Fruit fly (Drosophila melanogaster) whole organism, embryonic: ENCODE results near the gene CG4461.

Source experiments
- Atf6 ChIP-seq: fragments of 200-800 bp; sonication (Bioruptor generic); IDR thresholded peaks from 2 replicates; pipeline ENCODE4 v1.3.6; 2022; ENCODE audit warnings: missing biosample characterization, missing genetic modification characterization
- CG10274 ChIP-seq: fragments of 200-800 bp; sonication (Bioruptor generic); optimal IDR thresholded peaks from 3 replicates; lab custom pipeline; 2017; ENCODE audit warnings: missing biosample characterization, mild to moderate bottlenecking, missing genetic modification characterization
- CG13287 ChIP-seq: fragments of 200-800 bp; sonication (Bioruptor generic); IDR thresholded peaks from 2 replicates; pipeline ENCODE4 v1.3.6; 2022; ENCODE audit warnings: missing biosample characterization, missing genetic modification characterization; ENCODE audit not compliant: partially characterized antibody
- CG13296 ChIP-seq: fragments of 200-800 bp; sonication (Bioruptor generic); optimal IDR thresholded peaks from 3 replicates; lab custom pipeline; 2018; ENCODE audit warnings: missing biosample characterization, mild to moderate bottlenecking, missing genetic modification characterization
- CG13424 ChIP-seq: fragments of 200-800 bp; sonication (Bioruptor generic); optimal IDR thresholded peaks from 2 replicates; lab custom pipeline; 2019; ENCODE audit warnings: missing biosample characterization, mild to moderate bottlenecking, missing genetic modification characterization, moderate library complexity
- CG1603 ChIP-seq: fragments of 200-800 bp; sonication (Bioruptor generic); optimal IDR thresholded peaks from 2 replicates; lab custom pipeline; 2019; ENCODE audit warnings: missing biosample characterization, mild to moderate bottlenecking, missing genetic modification characterization, moderate library complexity
- CG18619 ChIP-seq: fragments of 200-800 bp; sonication (Bioruptor generic); optimal IDR thresholded peaks from 3 replicates; lab custom pipeline; 2017; ENCODE audit warnings: missing biosample characterization, mild to moderate bottlenecking, missing genetic modification characterization
- CG18764 ChIP-seq: fragments of 200-800 bp; sonication (Bioruptor generic); optimal IDR thresholded peaks from 3 replicates; lab custom pipeline; 2016; ENCODE audit warnings: missing biosample characterization, missing genetic modification characterization
- CG31365 ChIP-seq: fragments of 200-800 bp; sonication (Bioruptor generic); optimal IDR thresholded peaks from 2 replicates; lab custom pipeline; 2018; ENCODE audit warnings: missing biosample characterization, mild to moderate bottlenecking, missing genetic modification characterization
- CG31441 ChIP-seq: fragments of 200-800 bp; sonication (Bioruptor generic); IDR thresholded peaks from 2 replicates; pipeline ENCODE4 v1.3.6; 2022; ENCODE audit warnings: missing biosample characterization, missing genetic modification characterization
- CG32772 ChIP-seq: fragments of 200-800 bp; sonication (Bioruptor generic); IDR thresholded peaks from 2 replicates; pipeline ENCODE4 v1.3.6; 2022; ENCODE audit warnings: missing biosample characterization, missing genetic modification characterization
- CG34224 ChIP-seq: fragments of 200-800 bp; sonication (Bioruptor generic); IDR thresholded peaks from 3 replicates; pipeline ENCODE4 v1.3.6; 2022; ENCODE audit warnings: missing biosample characterization, missing genetic modification characterization; ENCODE audit not compliant: partially characterized antibody
- CG3726 ChIP-seq: fragments of 200-800 bp; sonication (Bioruptor generic); IDR thresholded peaks from 3 replicates; pipeline ENCODE4, ENCODE4 v1.3.6; 2022; ENCODE audit warnings: missing biosample characterization, missing genetic modification characterization
- CG3847 ChIP-seq: fragments of 200-800 bp; sonication (Bioruptor generic); IDR thresholded peaks from 2 replicates; pipeline ENCODE4 v1.3.6; 2022; ENCODE audit warnings: missing biosample characterization, missing genetic modification characterization
- CG42726 ChIP-seq: fragments of 200-800 bp; sonication (Bioruptor generic); IDR thresholded peaks from 2 replicates; pipeline ENCODE4 v1.3.6; 2022; ENCODE audit warnings: missing biosample characterization, missing genetic modification characterization; ENCODE audit not compliant: partially characterized antibody
- CG4282 ChIP-seq: fragments of 200-800 bp; sonication (Bioruptor generic); optimal IDR thresholded peaks from 2 replicates; lab custom pipeline; 2016; ENCODE audit warnings: missing biosample characterization, missing genetic modification characterization
- CG4617 ChIP-seq: fragments of 200-800 bp; sonication (Bioruptor generic); optimal IDR thresholded peaks from 3 replicates; lab custom pipeline; 2016; ENCODE audit warnings: missing biosample characterization, missing genetic modification characterization, borderline replicate concordance
- CG6254 ChIP-seq: fragments of 200-800 bp; sonication (Bioruptor generic); optimal IDR thresholded peaks from 3 replicates; lab custom pipeline; 2017; ENCODE audit warnings: mild to moderate bottlenecking, missing biosample characterization, missing genetic modification reagents, missing genetic modification characterization
- CG8924 ChIP-seq: fragments of 200-800 bp; optimal IDR thresholded peaks from 3 replicates; lab custom pipeline; 2019; ENCODE audit warnings: missing biosample characterization, mild to moderate bottlenecking, missing genetic modification characterization, moderate library complexity
- D ChIP-seq, 2 experiments: fragments of 200-800 bp in 1 of 2; fragments of >200 bp in 1 of 2; sonication (Bioruptor generic) in 1 of 2; optimal IDR thresholded peaks; 2 replicates in 1 of 2; 3 replicates in 1 of 2; lab custom pipeline; 2017; ENCODE audit warnings: mild to moderate bottlenecking in 1 of 2, missing biosample characterization in 1 of 2, missing genetic modification characterization in 1 of 2, missing genetic modification reagents in 1 of 2
- D19B ChIP-seq: fragments of 200-800 bp; sonication (Bioruptor generic); optimal IDR thresholded peaks from 2 replicates; lab custom pipeline; 2017; ENCODE audit warnings: missing biosample characterization, mild to moderate bottlenecking, missing genetic modification characterization
- Eip74EF ChIP-seq, 2 experiments: fragments of 200-800 bp in 1 of 2; fragments of >200 bp in 1 of 2; sonication (Bioruptor generic) in 1 of 2; optimal IDR thresholded peaks; 2 replicates each; lab custom pipeline; 2017 to 2019; ENCODE audit warnings: missing biosample characterization in 2 of 2, missing genetic modification characterization in 2 of 2, mild to moderate bottlenecking in 1 of 2, moderate library complexity in 1 of 2
- HLH4C ChIP-seq: fragments of 200-800 bp; sonication (Bioruptor generic); IDR thresholded peaks from 3 replicates; pipeline ENCODE4 v1.3.6; 2022; ENCODE audit warnings: missing biosample characterization, missing genetic modification characterization; ENCODE audit not compliant: partially characterized antibody
- Hand ChIP-seq: fragments of 200-800 bp; sonication (Bioruptor generic); optimal IDR thresholded peaks from 2 replicates; lab custom pipeline; 2017; ENCODE audit warnings: mild to moderate bottlenecking, missing biosample characterization, missing genetic modification reagents, missing genetic modification characterization
- HmgD ChIP-seq: fragments of 200-800 bp; sonication (Bioruptor generic); optimal IDR thresholded peaks from 3 replicates; lab custom pipeline; 2016; ENCODE audit warnings: missing biosample characterization, missing genetic modification characterization
- HmgZ ChIP-seq: fragments of 200-800 bp; sonication (Bioruptor generic); optimal IDR thresholded peaks from 2 replicates; lab custom pipeline; 2018; ENCODE audit warnings: missing biosample characterization, mild to moderate bottlenecking, missing genetic modification characterization
- Med ChIP-seq: fragments of 200-800 bp; sonication (Bioruptor generic); peaks from one replicate; lab custom pipeline; 2016; ENCODE audit warnings: missing biosample characterization, missing genetic modification characterization, mild to moderate bottlenecking, inconsistent platforms, moderate library complexity
- Meics ChIP-seq: fragments of 200-800 bp; sonication (Bioruptor generic); optimal IDR thresholded peaks from 2 replicates; lab custom pipeline; 2017; ENCODE audit warnings: missing biosample characterization, mild to moderate bottlenecking, missing genetic modification characterization
- NfI ChIP-seq: fragments of 200-800 bp; sonication (Bioruptor generic); optimal IDR thresholded peaks from 3 replicates; lab custom pipeline; 2018; ENCODE audit warnings: missing biosample characterization, mild to moderate bottlenecking, missing genetic modification characterization, moderate library complexity
- Stat92E ChIP-seq, 3 experiments: fragments of >200 bp in 2 of 3; fragments of 200-800 bp in 1 of 3; sonication (Bioruptor generic) in 1 of 3; optimal IDR thresholded peaks; 2 replicates each; lab custom pipeline; 2017 to 2019; ENCODE audit warnings: missing biosample characterization in 3 of 3, missing genetic modification characterization in 3 of 3, mild to moderate bottlenecking in 1 of 3, moderate library complexity in 1 of 3
- ab ChIP-seq: fragments of 200-800 bp; sonication (Bioruptor generic); optimal IDR thresholded peaks from 2 replicates; lab custom pipeline; 2016; ENCODE audit warnings: missing biosample characterization, missing genetic modification characterization
- ara ChIP-seq: fragments of 200-800 bp; sonication (Bioruptor generic); IDR thresholded peaks from 2 replicates; pipeline ENCODE4 v1.3.6; 2022; ENCODE audit warnings: missing biosample characterization, missing genetic modification characterization
- chn ChIP-seq: fragments of 200-800 bp; sonication (Bioruptor generic); optimal IDR thresholded peaks from 2 replicates; lab custom pipeline; 2016; ENCODE audit warnings: missing biosample characterization, missing genetic modification characterization
- ci ChIP-seq: fragments of 200-800 bp; sonication (Bioruptor generic); IDR thresholded peaks from 3 replicates; pipeline ENCODE4 v1.3.6; 2022; ENCODE audit warnings: missing biosample characterization, missing genetic modification characterization
- dan ChIP-seq: fragments of 200-800 bp; sonication (Bioruptor generic); IDR thresholded peaks from 2 replicates; pipeline ENCODE4 v1.3.6; 2022; ENCODE audit warnings: missing biosample characterization, missing genetic modification characterization
- dmrt99B ChIP-seq: fragments of 200-800 bp; sonication (Bioruptor generic); optimal IDR thresholded peaks from 2 replicates; lab custom pipeline; 2018; ENCODE audit warnings: missing biosample characterization, mild to moderate bottlenecking, missing genetic modification characterization, moderate library complexity
- en ChIP-seq: fragments of 200-800 bp; sonication (Bioruptor generic); optimal IDR thresholded peaks from 2 replicates; lab custom pipeline; 2016; ENCODE audit warnings: missing biosample characterization, missing genetic modification characterization
- eyg ChIP-seq: fragments of 200-800 bp; sonication (Bioruptor generic); optimal IDR thresholded peaks from 3 replicates; lab custom pipeline; 2016; ENCODE audit warnings: missing biosample characterization, missing genetic modification characterization
- jumu ChIP-seq: fragments of 200-800 bp; sonication (Bioruptor generic); optimal IDR thresholded peaks from 3 replicates; lab custom pipeline; 2016; ENCODE audit warnings: missing biosample characterization, missing genetic modification characterization
- kay ChIP-seq: fragments of 200-800 bp; sonication (Bioruptor generic); optimal IDR thresholded peaks from 2 replicates; lab custom pipeline; 2016; ENCODE audit warnings: missing biosample characterization, missing genetic modification characterization
- oc ChIP-seq: fragments of 200-800 bp; sonication (Bioruptor generic); optimal IDR thresholded peaks from 2 replicates; lab custom pipeline; 2018; ENCODE audit warnings: missing biosample characterization, mild to moderate bottlenecking, missing genetic modification characterization, moderate library complexity
- org-1 ChIP-seq: fragments of 200-800 bp; sonication (Bioruptor generic); optimal IDR thresholded peaks from 2 replicates; lab custom pipeline; 2017; ENCODE audit warnings: missing biosample characterization, missing genetic modification characterization
- run ChIP-seq: fragments of 200-800 bp; sonication (Bioruptor generic); optimal IDR thresholded peaks from 3 replicates; lab custom pipeline; 2018; ENCODE audit warnings: missing biosample characterization, mild to moderate bottlenecking, missing genetic modification characterization
- scrt ChIP-seq: fragments of 200-800 bp; sonication (Bioruptor generic); optimal IDR thresholded peaks from 2 replicates; lab custom pipeline; 2018; ENCODE audit warnings: missing biosample characterization, mild to moderate bottlenecking, missing genetic modification characterization, moderate library complexity
- seq ChIP-seq: fragments of 200-800 bp; sonication (Bioruptor generic); IDR thresholded peaks from 2 replicates; pipeline ENCODE4 v1.3.6; 2022; ENCODE audit warnings: missing biosample characterization, missing genetic modification characterization
- sob ChIP-seq: fragments of 200-800 bp; sonication (Bioruptor generic); IDR thresholded peaks from 2 replicates; pipeline ENCODE4 v1.3.6; 2022; ENCODE audit warnings: missing biosample characterization, missing genetic modification characterization
- tna ChIP-seq: fragments of 200-800 bp; sonication (Bioruptor generic); IDR thresholded peaks from 2 replicates; pipeline ENCODE4 v1.3.6; 2022; ENCODE audit warnings: missing biosample characterization, missing genetic modification characterization; ENCODE audit not compliant: partially characterized antibody

CG4461 gene

DNA sequence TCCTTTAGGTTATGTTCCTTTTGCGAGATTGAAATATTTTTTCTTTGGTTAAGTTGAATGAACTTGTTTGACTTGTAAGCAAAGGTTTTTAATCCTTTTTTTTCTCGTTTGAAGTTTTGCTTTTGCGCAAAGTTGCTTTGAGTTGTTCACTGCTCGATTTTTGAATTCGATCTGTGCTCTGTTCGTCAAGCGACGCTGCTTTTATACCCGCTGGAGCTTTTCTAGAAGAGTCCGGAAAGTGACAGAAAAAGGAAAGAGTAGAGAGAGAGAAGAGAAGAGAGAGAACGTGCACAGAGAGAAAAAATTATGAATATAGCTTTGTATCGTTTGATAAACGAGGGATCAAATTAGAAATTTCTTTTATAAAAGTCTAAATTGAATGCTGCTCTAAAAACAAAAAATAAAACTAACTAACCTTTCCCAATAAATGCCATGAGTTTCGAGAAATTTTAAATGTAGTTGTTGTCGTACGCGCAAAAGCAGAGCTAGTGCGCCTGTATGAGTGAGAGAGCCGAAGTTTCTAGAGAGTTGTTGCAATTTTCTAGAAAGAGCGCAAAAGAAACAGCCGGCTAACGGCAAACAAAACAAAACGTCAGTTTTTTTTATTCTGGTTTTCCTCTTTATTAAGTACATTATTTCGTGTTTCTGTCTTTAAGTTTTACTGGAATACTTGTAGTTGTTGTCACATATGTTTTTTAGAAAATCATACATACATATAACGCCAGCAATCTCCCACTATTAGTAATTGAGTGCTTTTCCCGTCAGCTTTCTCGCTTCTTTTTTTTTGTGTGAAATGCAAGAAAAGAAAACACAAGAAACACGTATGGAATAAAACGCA is 2.2 kb downstream of the CG4461 start, which contains the start of gene Hsp26 (continued):
- TF ChIP-seq CG13424 (tag; lab: Kevin White, UChicago) = peak; percentile 87
- TF ChIP-seq CG13296 = peak; percentile 77
- TF ChIP-seq run (tag; lab: Kevin White, UChicago) = peak; percentile 77
- peak; percentile 79 for TF ChIP-seq chn (GFP tag; lab: Kevin White, UChicago)
- peak; percentile 44 for TF ChIP-seq CG4617
- no peak for TF ChIP-seq CG4282 (GFP tag; lab: Kevin White, UChicago)
- no peak for TF ChIP-seq HmgD (GFP tag; lab: Kevin White, UChicago)
- TF ChIP-seq CG3726 (GFP tag; lab: Robert Waterston, UW) = 0 out of 3 replicates have a peak, but pooled peaks have one; percentile 47
- peak; percentile 37; the same call in 1 of the 3 replicates for TF ChIP-seq CG34224
- peak; percentile 80 for TF ChIP-seq Meics (GFP tag; lab: Kevin White, UChicago)
- peak; percentile 88 for TF ChIP-seq en (GFP tag; lab: Kevin White, UChicago)
- TF ChIP-seq ci (GFP tag; lab: Robert Waterston, UW) = peak; percentile 96
- peak; percentile 61 for TF ChIP-seq CG1603
- TF ChIP-seq Hand (GFP tag; lab: Kevin White, UChicago) = peak; percentile 87
- no peak for TF ChIP-seq D (optimal IDR thresholded peaks at IDR 0.05; lab: Kevin White, UChicago)
- peak; percentile 51 for TF ChIP-seq D (GFP tag; optimal IDR thresholded peaks at IDR 0.05; lab: Kevin White, UChicago)
- peak; percentile 71 for TF ChIP-seq CG32772 (GFP tag; lab: Robert Waterston, UW)
- peak; percentile 70 for TF ChIP-seq org-1
- peak in 1 of 3 experiments; percentile 59 for TF ChIP-seq Stat92E (GFP tag; optimal IDR thresholded peaks at IDR 0.05; lab: Kevin White, UChicago)
- TF ChIP-seq CG18619 (GFP tag; lab: Kevin White, UChicago) = peak; percentile 74
- TF ChIP-seq Atf6 (GFP tag; lab: Robert Waterston, UW) = peak; percentile 92
- TF ChIP-seq jumu (GFP tag; lab: Kevin White, UChicago) = peak; percentile 74
- TF ChIP-seq CG18764 (GFP tag; lab: Kevin White, UChicago) = peak; percentile 66
- TF ChIP-seq dan (GFP tag; lab: Robert Waterston, UW) = no peak
- peak; percentile 86 for TF ChIP-seq oc
- peak; percentile 65 for TF ChIP-seq eyg
- TF ChIP-seq CG31365 (tag; lab: Kevin White, UChicago) = peak; percentile 26
- TF ChIP-seq sob (GFP tag; lab: Robert Waterston, UW) = peak; percentile 82
- TF ChIP-seq kay (GFP tag; lab: Kevin White, UChicago) = peak; percentile 81
- TF ChIP-seq CG6254 (GFP tag; lab: Kevin White, UChicago) = peak; percentile 71
- no peak for TF ChIP-seq tna (GFP tag; lab: Robert Waterston, UW)
- TF ChIP-seq seq (GFP tag; lab: Robert Waterston, UW) = peak; percentile 88
- peak in 1 of 2 experiments; percentile 80 for TF ChIP-seq Eip74EF (GFP tag; optimal IDR thresholded peaks at IDR 0.05; lab: Kevin White, UChicago)
- peak; percentile 54 for TF ChIP-seq D19B (GFP tag; lab: Kevin White, UChicago)
- TF ChIP-seq CG42726 (GFP tag; lab: Robert Waterston, UW) = no peak
- peak; percentile 77 for TF ChIP-seq ara (GFP tag; lab: Robert Waterston, UW)
- TF ChIP-seq CG8924 (tag; lab: Kevin White, UChicago) = peak; percentile 87
- TF ChIP-seq ab = no peak
- TF ChIP-seq HmgZ = peak; percentile 72
- peak; percentile 77 for TF ChIP-seq NfI (GFP tag; lab: Kevin White, UChicago)
- TF ChIP-seq HLH4C (GFP tag; lab: Robert Waterston, UW) = no peak
- TF ChIP-seq Med (GFP tag; lab: Kevin White, UChicago) = peak; percentile 98
- TF ChIP-seq CG3847 (GFP tag; lab: Robert Waterston, UW) = peak; percentile 66
- peak; percentile 3 for TF ChIP-seq CG10274 (GFP tag; lab: Kevin White, UChicago)
- TF ChIP-seq scrt (GFP tag; lab: Kevin White, UChicago) = peak; percentile 80
- TF ChIP-seq dmrt99B (tag; lab: Kevin White, UChicago) = peak; percentile 85
- no peak; the same call in 1 of the 2 replicates for TF ChIP-seq CG13287 (GFP tag; lab: Robert Waterston, UW)
- peak; percentile 88 for TF ChIP-seq CG31441
